Worm (Caenorhabditis elegans): Measurements from ENCODE around the gene nspb-12.

Gene nspb-12

ce11 chrIII:5591668-5592149, 23.1 kb upstream of the nspb-12 start, which contains the start of the genes ddx-15 and ucr-1:
TSS of gene ddx-15 (minus strand) at chrIII:5591718.
TSS of gene ucr-1 (plus strand) at chrIII:5592135.
- TF ChIP-seq pha-4 (GFP tag; IDR thresholded peaks at IDR 0.05) (no peak; the same call in 1 of the 2 replicates), pha-4 (tag; optimal IDR thresholded peaks at IDR 0.05) (no peak), lin-1 (GFP tag; IDR thresholded peaks at IDR 0.05) (no peak), aha-1 (tag) (no peak), set-16 (GFP tag; IDR thresholded peaks at IDR 0.05) (no peak), mxl-3 (GFP tag; optimal IDR thresholded peaks at IDR 0.05) (no peak), zag-1 (tag; optimal IDR thresholded peaks at IDR 0.05) (no peak), nhr-42 (GFP tag; IDR thresholded peaks at IDR 0.05) (no peak), nhr-25 (tag; optimal IDR thresholded peaks at IDR 0.05; ENCODE audit: borderline replicate concordance, insufficient read depth) (peak; percentile 21), ceh-28 (tag; optimal IDR thresholded peaks at IDR 0.05) (no peak), nhr-11 (tag; optimal IDR thresholded peaks at IDR 0.05) (no peak), fos-1 (tag; optimal IDR thresholded peaks at IDR 0.05) (no peak), lin-15B (tag; optimal IDR thresholded peaks at IDR 0.05) (no peak), ceh-44 (GFP tag; IDR thresholded peaks at IDR 0.05) (no peak), T20F7.1 (GFP tag; optimal IDR thresholded peaks at IDR 0.05) (no peak), mdl-1 (tag; optimal IDR thresholded peaks at IDR 0.05) (no peak), Y48G9A.11 (GFP tag; IDR thresholded peaks at IDR 0.05) (no peak), skn-1 (tag; optimal IDR thresholded peaks at IDR 0.05) (no peak), daf-19 (GFP tag; conservative IDR thresholded peaks at IDR 0.05) (no peak), lim-7 (GFP tag; IDR thresholded peaks at IDR 0.05) (no peak), nhr-111 (GFP tag; optimal IDR thresholded peaks at IDR 0.05) (no peak), snpc-4 (tag; optimal IDR thresholded peaks at IDR 0.05) (no peak), ztf-11 (tag; optimal IDR thresholded peaks at IDR 0.05) (no peak), daf-12 (tag; optimal IDR thresholded peaks at IDR 0.05) (no peak), ceh-20 (GFP tag; IDR thresholded peaks at IDR 0.05) (no peak), nhr-6 (tag; optimal IDR thresholded peaks at IDR 0.05) (peak; percentile 50), F26F4.8 (GFP tag; conservative IDR thresholded peaks at IDR 0.05) (no peak), unc-39 (tag; optimal IDR thresholded peaks at IDR 0.05) (no peak), zip-2 (tag; optimal IDR thresholded peaks at IDR 0.05) (no peak), ama-1 (optimal IDR thresholded peaks at IDR 0.05) (peak; percentile 33), Y5F2A.4 (GFP tag; optimal IDR thresholded peaks at IDR 0.05) (no peak), ZK337.2 (GFP tag; IDR thresholded peaks at IDR 0.05) (no peak), zfp-2 (tag; optimal IDR thresholded peaks at IDR 0.05) (no peak), hlh-11 (tag; optimal IDR thresholded peaks at IDR 0.05) (peak; percentile 47), lsy-2 (tag; optimal IDR thresholded peaks at IDR 0.05) (peak; percentile 12 to 88), zfp-3 (GFP tag; conservative IDR thresholded peaks at IDR 0.05) (no peak), madf-5 (GFP tag; IDR thresholded peaks at IDR 0.05) (no peak), mxl-2 (GFP tag; conservative IDR thresholded peaks at IDR 0.05) (no peak), nhr-48 (tag; optimal IDR thresholded peaks at IDR 0.05) (no peak), unc-130 (GFP tag; optimal IDR thresholded peaks at IDR 0.05) (peak; percentile 27), mes-2 (tag; optimal IDR thresholded peaks at IDR 0.05; ENCODE audit: poor library complexity, severe bottlenecking) (peak; percentile 87), mep-1 (tag; optimal IDR thresholded peaks at IDR 0.05) (no peak), lir-3 (tag; optimal IDR thresholded peaks at IDR 0.05) (no peak), tag-97 (GFP tag; IDR thresholded peaks at IDR 0.05) (no peak), snpc-1.2 (GFP tag; IDR thresholded peaks at IDR 0.05) (no peak), gei-8 (GFP tag; optimal IDR thresholded peaks at IDR 0.05) (no peak), jun-1 (tag; optimal IDR thresholded peaks at IDR 0.05) (no peak), ces-1 (GFP tag; optimal IDR thresholded peaks at IDR 0.05) (no peak), spr-3 (GFP tag; optimal IDR thresholded peaks at IDR 0.05) (no peak), ceh-32 (tag; optimal IDR thresholded peaks at IDR 0.05; ENCODE audit: poor library complexity) (no peak), lin-39 (tag; optimal IDR thresholded peaks at IDR 0.05) (no peak), aly-2 (tag; optimal IDR thresholded peaks at IDR 0.05) (no peak), T26A8.4 (GFP tag; IDR thresholded peaks at IDR 0.05) (no peak)
